Fruit fly (Drosophila melanogaster) whole organism, embryonic: Measurements from ENCODE around the gene Mco4.

ENCODE experiments used
- B-H2 ChIP-seq: fragments of 200-800 bp; sonication (Bioruptor generic); optimal IDR thresholded peaks from 2 replicates; lab custom pipeline; 2018; ENCODE audit warnings: missing biosample characterization, mild to moderate bottlenecking, missing genetic modification characterization
- C15 ChIP-seq: fragments of 200-800 bp; sonication (Bioruptor generic); IDR thresholded peaks from 3 replicates; pipeline ENCODE4 v1.3.6; 2022; ENCODE audit warnings: missing biosample characterization, missing genetic modification characterization
- CG10431 ChIP-seq: fragments of 200-800 bp; sonication (Bioruptor generic); optimal IDR thresholded peaks from 3 replicates; lab custom pipeline; 2018; ENCODE audit warnings: missing biosample characterization, mild to moderate bottlenecking, missing genetic modification characterization
- CG10979 ChIP-seq: fragments of 200-800 bp; sonication (Bioruptor generic); optimal IDR thresholded peaks from 2 replicates; lab custom pipeline; 2018; ENCODE audit warnings: missing biosample characterization, mild to moderate bottlenecking, missing genetic modification characterization, moderate library complexity
- CG11723 ChIP-seq: fragments of 200-800 bp; sonication (Bioruptor generic); optimal IDR thresholded peaks from 2 replicates; lab custom pipeline; 2017; ENCODE audit warnings: missing biosample characterization, mild to moderate bottlenecking, missing genetic modification characterization
- CG12391 ChIP-seq: fragments of 200-800 bp; sonication (Bioruptor generic); optimal IDR thresholded peaks from 3 replicates; lab custom pipeline; 2018; ENCODE audit warnings: missing biosample characterization, mild to moderate bottlenecking, missing genetic modification characterization, moderate library complexity
- CG13424 ChIP-seq: fragments of 200-800 bp; sonication (Bioruptor generic); optimal IDR thresholded peaks from 2 replicates; lab custom pipeline; 2019; ENCODE audit warnings: missing biosample characterization, mild to moderate bottlenecking, missing genetic modification characterization, moderate library complexity
- CG13894 ChIP-seq: fragments of 200-800 bp; sonication (Bioruptor generic); optimal IDR thresholded peaks from 3 replicates; lab custom pipeline; 2018; ENCODE audit warnings: missing biosample characterization, mild to moderate bottlenecking, missing genetic modification characterization, moderate library complexity
- CG15696 ChIP-seq: fragments of 200-800 bp; sonication (Bioruptor generic); optimal IDR thresholded peaks from 2 replicates; lab custom pipeline; 2019; ENCODE audit warnings: missing biosample characterization, mild to moderate bottlenecking, missing genetic modification characterization, moderate library complexity
- CG1603 ChIP-seq: fragments of 200-800 bp; sonication (Bioruptor generic); optimal IDR thresholded peaks from 2 replicates; lab custom pipeline; 2019; ENCODE audit warnings: missing biosample characterization, mild to moderate bottlenecking, missing genetic modification characterization, moderate library complexity
- CG17328 ChIP-seq: fragments of 200-800 bp; sonication (Bioruptor generic); IDR thresholded peaks from 2 replicates; pipeline ENCODE4 v1.3.6; 2022; ENCODE audit warnings: missing biosample characterization, missing genetic modification characterization
- CG1832 ChIP-seq: fragments of 200-800 bp; sonication (Bioruptor generic); optimal IDR thresholded peaks from 2 replicates; lab custom pipeline; 2017; ENCODE audit warnings: missing biosample characterization, mild to moderate bottlenecking, missing genetic modification characterization, inconsistent platforms
- CG32767 ChIP-seq: fragments of 200-800 bp; sonication (Bioruptor generic); IDR thresholded peaks from 2 replicates; pipeline ENCODE4 v1.3.6; 2022; ENCODE audit warnings: missing biosample characterization, missing genetic modification characterization
- CG3407 ChIP-seq: fragments of 200-800 bp; sonication (Bioruptor generic); optimal IDR thresholded peaks from 2 replicates; lab custom pipeline; 2018; ENCODE audit warnings: missing biosample characterization, mild to moderate bottlenecking, missing genetic modification characterization
- CG4360 ChIP-seq: fragments of 200-800 bp; sonication (Bioruptor generic); IDR thresholded peaks from 2 replicates; pipeline ENCODE4 v1.3.6; 2022; ENCODE audit warnings: missing biosample characterization, missing genetic modification characterization
- CG4854 ChIP-seq: fragments of 200-800 bp; sonication (Bioruptor generic); optimal IDR thresholded peaks from 2 replicates; lab custom pipeline; 2016; ENCODE audit warnings: missing biosample characterization, missing genetic modification characterization, inconsistent platforms
- CG8359 ChIP-seq: fragments of 200-800 bp; sonication (Bioruptor generic); optimal IDR thresholded peaks from 2 replicates; lab custom pipeline; 2017; ENCODE audit warnings: missing biosample characterization, mild to moderate bottlenecking, missing genetic modification characterization, borderline replicate concordance
- CG9609 ChIP-seq: fragments of 200-800 bp; sonication (Bioruptor generic); optimal IDR thresholded peaks from 3 replicates; lab custom pipeline; 2016; ENCODE audit warnings: missing biosample characterization, missing genetic modification characterization
- CG9817 ChIP-seq: fragments of 200-800 bp; sonication (Bioruptor generic); optimal IDR thresholded peaks from 2 replicates; lab custom pipeline; 2018; ENCODE audit warnings: missing biosample characterization, mild to moderate bottlenecking, missing genetic modification characterization, moderate library complexity
- Camta ChIP-seq: fragments of 200-800 bp; sonication (Bioruptor generic); optimal IDR thresholded peaks from 2 replicates; lab custom pipeline; 2016; ENCODE audit warnings: missing biosample characterization, missing genetic modification characterization
- Chrac-16 ChIP-seq: fragments of 200-800 bp; sonication (Bioruptor generic); optimal IDR thresholded peaks from 3 replicates; lab custom pipeline; 2016; ENCODE audit warnings: missing biosample characterization, missing genetic modification characterization
- HHEX ChIP-seq: fragments of 200-800 bp; sonication (Bioruptor generic); optimal IDR thresholded peaks from 3 replicates; lab custom pipeline; 2017; ENCODE audit warnings: missing biosample characterization, mild to moderate bottlenecking, missing genetic modification characterization, missing genetic modification reagents
- HLH3B ChIP-seq: fragments of 200-800 bp; sonication (Bioruptor generic); IDR thresholded peaks from 2 replicates; pipeline ENCODE4 v1.3.6; 2022; ENCODE audit warnings: missing biosample characterization, missing genetic modification characterization
- HLH4C ChIP-seq: fragments of 200-800 bp; sonication (Bioruptor generic); IDR thresholded peaks from 3 replicates; pipeline ENCODE4 v1.3.6; 2022; ENCODE audit warnings: missing biosample characterization, missing genetic modification characterization; ENCODE audit not compliant: partially characterized antibody
- Jarid2 ChIP-seq: fragments of 200-800 bp; sonication (Bioruptor generic); optimal IDR thresholded peaks from 3 replicates; lab custom pipeline; 2017; ENCODE audit warnings: mild to moderate bottlenecking, missing biosample characterization, missing genetic modification reagents, missing genetic modification characterization
- Meics ChIP-seq: fragments of 200-800 bp; sonication (Bioruptor generic); optimal IDR thresholded peaks from 2 replicates; lab custom pipeline; 2017; ENCODE audit warnings: missing biosample characterization, mild to moderate bottlenecking, missing genetic modification characterization
- NK7.1 ChIP-seq: fragments of 200-800 bp; sonication (Bioruptor generic); optimal IDR thresholded peaks from 3 replicates; lab custom pipeline; 2016; ENCODE audit warnings: missing biosample characterization, missing genetic modification characterization
- Opbp ChIP-seq: fragments of 200-800 bp; sonication (Bioruptor generic); IDR thresholded peaks from 3 replicates; pipeline ENCODE4 v1.3.6; 2022; ENCODE audit warnings: missing biosample characterization, missing genetic modification characterization; ENCODE audit not compliant: partially characterized antibody
- YL-1 ChIP-seq: fragments of 200-800 bp; sonication (Bioruptor generic); optimal IDR thresholded peaks from 3 replicates; lab custom pipeline; 2017; ENCODE audit warnings: missing biosample characterization, mild to moderate bottlenecking, missing genetic modification characterization
- ap ChIP-seq: fragments of 200-800 bp; sonication (Bioruptor generic); IDR thresholded peaks from 2 replicates; pipeline ENCODE4 v1.3.6; 2022; ENCODE audit warnings: missing biosample characterization, missing genetic modification characterization
- bowl ChIP-seq: fragments of 200-800 bp; sonication (Bioruptor generic); IDR thresholded peaks from 2 replicates; pipeline ENCODE4 v1.3.6; 2022; ENCODE audit warnings: missing biosample characterization, missing genetic modification characterization
- cas ChIP-seq: fragments of 200-800 bp; sonication (Bioruptor generic); IDR thresholded peaks from 2 replicates; pipeline ENCODE4 v1.3.6; 2022; ENCODE audit warnings: missing biosample characterization, missing genetic modification characterization
- cato ChIP-seq: fragments of 200-800 bp; sonication (Bioruptor generic); optimal IDR thresholded peaks from 2 replicates; lab custom pipeline; 2016; ENCODE audit warnings: missing biosample characterization, missing genetic modification characterization, borderline replicate concordance
- danr ChIP-seq: fragments of 200-800 bp; sonication (Bioruptor generic); IDR thresholded peaks from 2 replicates; pipeline ENCODE4 v1.3.6; 2022; ENCODE audit warnings: missing biosample characterization, missing genetic modification characterization
- dimm ChIP-seq: fragments of 200-800 bp; sonication (Bioruptor generic); IDR thresholded peaks from 2 replicates; pipeline ENCODE4 v1.3.6; 2022; ENCODE audit warnings: missing biosample characterization, missing genetic modification characterization
- her ChIP-seq: fragments of 200-800 bp; sonication (Bioruptor generic); optimal IDR thresholded peaks from 2 replicates; lab custom pipeline; 2016; ENCODE audit warnings: missing biosample characterization, missing genetic modification characterization
- lab ChIP-seq: fragments of 200-800 bp; sonication (Bioruptor generic); optimal IDR thresholded peaks from 3 replicates; lab custom pipeline; 2017; ENCODE audit warnings: missing biosample characterization, missing genetic modification characterization, mild to moderate bottlenecking, moderate library complexity, missing genetic modification reagents
- mam ChIP-seq: fragments of 200-800 bp; sonication (Bioruptor generic); optimal IDR thresholded peaks from 3 replicates; lab custom pipeline; 2016; ENCODE audit warnings: missing biosample characterization, missing genetic modification characterization
- row ChIP-seq: fragments of 200-800 bp; sonication (Bioruptor generic); IDR thresholded peaks from 3 replicates; pipeline ENCODE4 v1.3.6; 2022; ENCODE audit warnings: missing biosample characterization, missing genetic modification characterization
- salm ChIP-seq: fragments of 200-800 bp; sonication (Bioruptor generic); optimal IDR thresholded peaks from 2 replicates; lab custom pipeline; 2018; ENCODE audit warnings: missing biosample characterization, mild to moderate bottlenecking, missing genetic modification characterization
- scrt ChIP-seq: fragments of 200-800 bp; sonication (Bioruptor generic); optimal IDR thresholded peaks from 2 replicates; lab custom pipeline; 2018; ENCODE audit warnings: missing biosample characterization, mild to moderate bottlenecking, missing genetic modification characterization, moderate library complexity
- shn ChIP-seq: fragments of 200-800 bp; sonication (Bioruptor generic); optimal IDR thresholded peaks from 3 replicates; lab custom pipeline; 2016; ENCODE audit warnings: missing biosample characterization, missing genetic modification characterization
- slou ChIP-seq: fragments of 200-800 bp; sonication (Bioruptor generic); optimal IDR thresholded peaks from 3 replicates; lab custom pipeline; 2016; ENCODE audit warnings: missing biosample characterization, missing genetic modification characterization
- slp2 ChIP-seq: fragments of 200-800 bp; sonication (Bioruptor generic); optimal IDR thresholded peaks from 2 replicates; lab custom pipeline; 2016; ENCODE audit warnings: missing biosample characterization, missing genetic modification characterization
- tin ChIP-seq: fragments of 200-800 bp; sonication (Bioruptor generic); optimal IDR thresholded peaks from 3 replicates; lab custom pipeline; 2016; ENCODE audit warnings: missing biosample characterization, missing genetic modification characterization
- tll ChIP-seq, 2 experiments: fragments of 200-800 bp in 1 of 2; fragments of >200 bp in 1 of 2; sonication (Bioruptor generic) in 1 of 2; optimal IDR thresholded peaks; 2 replicates each; lab custom pipeline; 2017 to 2019; ENCODE audit warnings: missing biosample characterization in 2 of 2, missing genetic modification characterization in 2 of 2, mild to moderate bottlenecking in 1 of 2, moderate library complexity in 1 of 2
- ttk ChIP-seq: fragments of 200-800 bp; sonication (Bioruptor generic); IDR thresholded peaks from 2 replicates; pipeline ENCODE4 v2.1.2; 2022; ENCODE audit warnings: missing biosample characterization, missing genetic modification characterization
- twi ChIP-seq: fragments of 200-800 bp; optimal IDR thresholded peaks from 2 replicates; lab custom pipeline; 2019; ENCODE audit warnings: missing biosample characterization, mild to moderate bottlenecking, missing genetic modification characterization, moderate library complexity
- wdn ChIP-seq: fragments of 200-800 bp; sonication (Bioruptor generic); IDR thresholded peaks from 2 replicates; pipeline ENCODE4 v1.3.6; 2022; ENCODE audit warnings: missing biosample characterization, missing genetic modification characterization

Mco4 gene

dm6 chrX:17880269-17880889, 24.4 kb upstream of the Mco4 start (continued):
- TF ChIP-seq scrt (GFP tag; lab: Kevin White, UChicago) (peak; percentile 86), Chrac-16 (peak; percentile 96), CG8359 (GFP tag; lab: Kevin White, UChicago) (peak; percentile 70), tll (GFP tag; optimal IDR thresholded peaks at IDR 0.05; lab: Kevin White, UChicago) (no peak), CG9609 (GFP tag; lab: Kevin White, UChicago) (peak; percentile 95), CG17328 (GFP tag; lab: Robert Waterston, UW) (peak; percentile 95), CG11723 (GFP tag; lab: Kevin White, UChicago) (peak; percentile 94), HHEX (GFP tag; lab: Kevin White, UChicago) (peak; percentile 91), salm (tag; lab: Kevin White, UChicago) (peak; percentile 94), B-H2 (GFP tag; lab: Kevin White, UChicago) (peak; percentile 89), Meics (GFP tag; lab: Kevin White, UChicago) (peak; percentile 92), CG13424 (peak; percentile 91), CG9817 (tag; lab: Kevin White, UChicago) (peak; percentile 98), slp2 (GFP tag; lab: Kevin White, UChicago) (peak; percentile 89), CG10979 (tag; lab: Kevin White, UChicago) (peak; percentile 85), tin (GFP tag; lab: Kevin White, UChicago) (peak; percentile 90), row (peak; percentile 97), her (GFP tag; lab: Kevin White, UChicago) (peak; percentile 90), Opbp (GFP tag; lab: Robert Waterston, UW) (no peak), mam (GFP tag; lab: Kevin White, UChicago) (peak; percentile 98), lab (peak; percentile 94), CG15696 (tag; lab: Kevin White, UChicago) (peak; percentile 53), twi (tag; lab: Kevin White, UChicago) (peak; percentile 90), C15 (peak; percentile 90), cato (peak; percentile 51), HLH3B (GFP tag; lab: Robert Waterston, UW) (peak; percentile 93), Camta (GFP tag; lab: Kevin White, UChicago) (peak; percentile 92), cas (GFP tag; lab: Robert Waterston, UW) (peak; percentile 88), slou (GFP tag; lab: Kevin White, UChicago) (peak; percentile 89), CG10431 (GFP tag; lab: Kevin White, UChicago) (peak; percentile 87), HLH4C (GFP tag; lab: Robert Waterston, UW) (no peak), YL-1 (GFP tag; lab: Kevin White, UChicago) (peak; percentile 78), CG13894 (tag; lab: Kevin White, UChicago) (peak; percentile 93), CG1832 (no peak), bowl (GFP tag; lab: Robert Waterston, UW) (peak; percentile 86), Jarid2 (GFP tag; lab: Kevin White, UChicago) (peak; percentile 56), ap (GFP tag; lab: Robert Waterston, UW) (peak; percentile 90), CG32767 (GFP tag; lab: Robert Waterston, UW) (peak; percentile 92), CG4360 (GFP tag; lab: Robert Waterston, UW) (peak; percentile 71; the same call in 1 of the 2 replicates), CG12391 (tag; lab: Kevin White, UChicago) (peak; percentile 94), wdn (GFP tag; lab: Robert Waterston, UW) (peak; percentile 94), CG1603 (tag; lab: Kevin White, UChicago) (peak; percentile 96), shn (GFP tag; lab: Kevin White, UChicago) (peak; percentile 89), dimm (peak; percentile 87), NK7.1 (GFP tag; lab: Kevin White, UChicago) (peak; percentile 93), CG3407 (GFP tag; lab: Kevin White, UChicago) (peak; percentile 90), CG4854 (GFP tag; lab: Kevin White, UChicago) (peak; percentile 85), danr (peak; percentile 91), ttk (GFP tag; lab: Robert Waterston, UW) (peak; percentile 94)
